Fruit fly (Drosophila melanogaster): ENCODE results near the gene CG3281.

The CG3281 gene

dm6 chr3R:11945450-11946317 is 16.9 kb downstream of the CG3281 start (continued):
- TF ChIP-seq salr (GFP tag; optimal IDR thresholded peaks at IDR 0.05) (peak in 1 of 2 experiments; percentile 53), vri (GFP tag; optimal IDR thresholded peaks at IDR 0.05) (no peak), CG6163 (GFP tag; IDR thresholded peaks at IDR 0.05) (0 out of 3 replicates have a peak, but pooled peaks have one; percentile 37), dac (GFP tag; optimal IDR thresholded peaks at IDR 0.05) (no peak), CG6792 (GFP tag; optimal IDR thresholded peaks at IDR 0.05) (no peak), dsx (GFP tag; optimal IDR thresholded peaks at IDR 0.05; ENCODE audit: poor library complexity, severe bottlenecking) (no peak), pdm3 (GFP tag; optimal IDR thresholded peaks at IDR 0.05) (peak; percentile 6), Hr4 (GFP tag; optimal IDR thresholded peaks at IDR 0.05) (peak; percentile 30), Met (GFP tag; optimal IDR thresholded peaks at IDR 0.05) (no peak), CG3032 (tag; optimal IDR thresholded peaks at IDR 0.05) (peak; percentile 36), eg (GFP tag; IDR thresholded peaks at IDR 0.05) (no peak), svp (GFP tag) (no peak), CG34406 (GFP tag; optimal IDR thresholded peaks at IDR 0.05) (no peak), Blimp-1 (GFP tag; optimal IDR thresholded peaks at IDR 0.05) (no peak), CG8119 (GFP tag; IDR thresholded peaks at IDR 0.05) (peak; percentile 61; the same call in 2 of the 3 replicates), CG11902 (GFP tag; optimal IDR thresholded peaks at IDR 0.05) (no peak), Lpt (GFP tag; optimal IDR thresholded peaks at IDR 0.05) (no peak), Ets21C (GFP tag; optimal IDR thresholded peaks at IDR 0.05) (no peak), CG3919 (GFP tag; optimal IDR thresholded peaks at IDR 0.05) (no peak), fkh (GFP tag; optimal IDR thresholded peaks at IDR 0.05) (no peak), Hr39 (GFP tag; optimal IDR thresholded peaks at IDR 0.05) (no peak), cyc (GFP tag; optimal IDR thresholded peaks at IDR 0.05) (no peak), acj6 (GFP tag; optimal IDR thresholded peaks at IDR 0.05) (peak; percentile 7), OdsH (GFP tag; optimal IDR thresholded peaks at IDR 0.05) (peak; percentile 10), CG6276 (GFP tag; optimal IDR thresholded peaks at IDR 0.05) (peak; percentile 39), lz (GFP tag; optimal IDR thresholded peaks at IDR 0.05) (no peak)

DNA sequence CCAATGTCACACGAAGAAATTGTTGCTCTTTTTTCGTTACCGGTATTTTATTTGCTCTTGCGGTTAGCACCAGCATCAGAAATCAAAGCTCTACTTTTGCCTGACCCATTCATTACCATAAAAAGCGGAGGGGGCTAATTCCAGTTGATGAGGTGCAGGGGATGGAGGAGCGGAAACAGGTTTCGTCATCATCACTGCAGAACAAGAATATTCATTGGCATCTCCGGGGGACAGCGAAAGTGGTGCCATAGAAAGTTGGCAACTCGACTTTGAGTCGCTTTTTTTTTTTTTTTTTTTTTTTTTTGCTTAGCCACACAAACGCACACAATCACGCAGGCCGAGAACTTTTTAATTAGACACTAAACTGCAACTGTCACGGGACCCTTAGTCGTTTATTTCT is 21.5 kb downstream of the CG3281 start:
- TF ChIP-seq Blimp-1 (GFP tag; optimal IDR thresholded peaks at IDR 0.05) (peak; percentile 45), CG34406 (GFP tag; optimal IDR thresholded peaks at IDR 0.05) (no peak), Eip78C (GFP tag) (peak; percentile 39)

- peak; percentile 15 to 25 for TF ChIP-seq ss (GFP tag; optimal IDR thresholded peaks at IDR 0.05)
- peak; percentile 77 for TF ChIP-seq Eip78C (GFP tag)
- peak; percentile 65 for TF ChIP-seq CG6854 (GFP tag; optimal IDR thresholded peaks at IDR 0.05)
- peak; percentile 42 for TF ChIP-seq acj6 (GFP tag; optimal IDR thresholded peaks at IDR 0.05)
- peak; percentile 34 for TF ChIP-seq CG3032 (tag; optimal IDR thresholded peaks at IDR 0.05)
- TF ChIP-seq fkh (GFP tag; optimal IDR thresholded peaks at IDR 0.05): no peak
- TF ChIP-seq CG6808 (GFP tag; optimal IDR thresholded peaks at IDR 0.05): no peak
- TF ChIP-seq pdm3 (GFP tag; optimal IDR thresholded peaks at IDR 0.05): peak; percentile 36
- peak; percentile 26 for TF ChIP-seq Sox102F (GFP tag; optimal IDR thresholded peaks at IDR 0.05)
- peak; percentile 51 for TF ChIP-seq achi (GFP tag; optimal IDR thresholded peaks at IDR 0.05)
- no peak for TF ChIP-seq fd59A (GFP tag; optimal IDR thresholded peaks at IDR 0.05)
- TF ChIP-seq CG32006 (GFP tag; optimal IDR thresholded peaks at IDR 0.05): peak; percentile 60
- peak; percentile 45 for TF ChIP-seq Eip75B (GFP tag; optimal IDR thresholded peaks at IDR 0.05)
- TF ChIP-seq CG1621 (tag; optimal IDR thresholded peaks at IDR 0.05): no peak
- peak; percentile 45 for TF ChIP-seq Lpt (GFP tag; optimal IDR thresholded peaks at IDR 0.05)
- no peak for TF ChIP-seq Ets21C (GFP tag; optimal IDR thresholded peaks at IDR 0.05)
- peak; percentile 46 for TF ChIP-seq CG10631 (GFP tag; optimal IDR thresholded peaks at IDR 0.05)
- no peak for TF ChIP-seq Hr38 (GFP tag; optimal IDR thresholded peaks at IDR 0.05)
- peak; percentile 79 for TF ChIP-seq eg (GFP tag; IDR thresholded peaks at IDR 0.05)
- peak; percentile 50 for TF ChIP-seq Hr4 (GFP tag; optimal IDR thresholded peaks at IDR 0.05)
- TF ChIP-seq Ets96B (tag; optimal IDR thresholded peaks at IDR 0.05): peak; percentile 24
- TF ChIP-seq Smox (GFP tag; optimal IDR thresholded peaks at IDR 0.05): peak; percentile 32
- peak; percentile 35 for TF ChIP-seq CG11902 (GFP tag; optimal IDR thresholded peaks at IDR 0.05)
- peak; percentile 79 for TF ChIP-seq CG6163 (GFP tag; IDR thresholded peaks at IDR 0.05)
- peak; percentile 64 for TF ChIP-seq cyc (GFP tag; optimal IDR thresholded peaks at IDR 0.05)
- peak; percentile 70 for TF ChIP-seq CG3919 (GFP tag; optimal IDR thresholded peaks at IDR 0.05)
- peak; percentile 30 for TF ChIP-seq spab (GFP tag; optimal IDR thresholded peaks at IDR 0.05)
- TF ChIP-seq Sox15 (GFP tag; optimal IDR thresholded peaks at IDR 0.05): no peak
- TF ChIP-seq dsx (GFP tag; optimal IDR thresholded peaks at IDR 0.05; ENCODE audit: poor library complexity, severe bottlenecking): peak; percentile 32
- peak; percentile 33 for TF ChIP-seq net (GFP tag; optimal IDR thresholded peaks at IDR 0.05)
- TF ChIP-seq svp (GFP tag): peak; percentile 80
Measured at dm6 chr3R:11937427-11938114, 25.0 kb downstream of the CG3281 start.
